Worm (Caenorhabditis elegans) whole organism, L1 larva: ENCODE data around the gene folt-2.

Source experiments
- C04F5.9 ChIP-seq: sonication (generic microtip); optimal IDR thresholded peaks from 2 replicates; lab custom pipeline; 2016; ENCODE audit warnings: missing genetic modification characterization, missing compliant biosample characterization
- aly-2 ChIP-seq: fragments of 150-350 bp; optimal IDR thresholded peaks from 2 replicates; lab custom pipeline; 2014; ENCODE audit warnings: missing biosample characterization, missing genetic modification characterization
- ceh-8 ChIP-seq: fragments of 200-800 bp; sonication (Bioruptor generic); optimal IDR thresholded peaks from 2 replicates; lab custom pipeline; 2018; ENCODE audit warnings: mild to moderate bottlenecking, missing genetic modification characterization, moderate library complexity, missing compliant biosample characterization
- ceh-88 ChIP-seq: fragments of 200-800 bp; sonication (Bioruptor generic); IDR thresholded peaks from 2 replicates; pipeline ENCODE4 v1.3.6; 2022; ENCODE audit warnings: missing genetic modification characterization, missing compliant biosample characterization
- ceh-90 ChIP-seq: sonication (generic microtip); optimal IDR thresholded peaks from 2 replicates; lab custom pipeline; 2016; ENCODE audit warnings: missing genetic modification characterization, missing compliant biosample characterization
- ces-1 ChIP-seq: fragments of 150-350 bp; optimal IDR thresholded peaks from 2 replicates; lab custom pipeline; 2014; ENCODE audit warnings: missing biosample characterization, missing genetic modification reagents, missing genetic modification characterization
- efl-3 ChIP-seq: fragments of 200-800 bp; sonication (Bioruptor generic); optimal IDR thresholded peaks from 2 replicates; lab custom pipeline; 2018; ENCODE audit warnings: mild to moderate bottlenecking, missing genetic modification characterization, missing compliant biosample characterization
- elt-3 ChIP-seq, 6 experiments: fragments of 150-350 bp in 1 of 6; sonication (generic microtip); optimal IDR thresholded peaks; 2 replicates each; lab custom pipeline; 2017 to 2018; ENCODE audit warnings: missing biosample characterization in 6 of 6, missing genetic modification characterization in 6 of 6, inconsistent platforms in 1 of 6
- fkh-10 ChIP-seq: sonication (generic microtip); optimal IDR thresholded peaks from 2 replicates; lab custom pipeline; 2017; ENCODE audit warnings: missing biosample characterization, missing genetic modification reagents, missing genetic modification characterization
- fkh-8 ChIP-seq: sonication (generic microtip); optimal IDR thresholded peaks from 2 replicates; lab custom pipeline; 2016; ENCODE audit warnings: mild to moderate bottlenecking, missing genetic modification characterization, missing compliant biosample characterization
- fos-1 ChIP-seq: fragments of 150-350 bp; optimal IDR thresholded peaks from 2 replicates; lab custom pipeline; 2014; ENCODE audit warnings: missing biosample characterization, missing genetic modification characterization
- grh-1 ChIP-seq: fragments of 200-800 bp; sonication (Bioruptor generic); IDR thresholded peaks from 2 replicates; pipeline ENCODE4 v1.3.6; 2022; ENCODE audit warnings: missing genetic modification reagents, missing genetic modification characterization, missing compliant biosample characterization
- hlh-17 ChIP-seq: fragments of 200-800 bp; sonication (Bioruptor generic); optimal IDR thresholded peaks from 2 replicates; lab custom pipeline; 2018; ENCODE audit warnings: missing genetic modification characterization, mild to moderate bottlenecking, missing compliant biosample characterization, moderate library complexity, borderline replicate concordance
- hlh-4 ChIP-seq: sonication (generic microtip); optimal IDR thresholded peaks from 2 replicates; lab custom pipeline; 2016; ENCODE audit warnings: mild to moderate bottlenecking, missing genetic modification characterization, missing compliant biosample characterization
- irx-1 ChIP-seq: sonication (generic microtip); optimal IDR thresholded peaks from 2 replicates; lab custom pipeline; 2016; ENCODE audit warnings: missing genetic modification characterization, missing compliant biosample characterization
- lin-13 ChIP-seq: fragments of 150-350 bp; optimal IDR thresholded peaks from 2 replicates; lab custom pipeline; 2014; ENCODE audit warnings: missing biosample characterization, missing genetic modification reagents, missing genetic modification characterization
- lin-35 ChIP-seq, 2 experiments: fragments of 150-350 bp; optimal IDR thresholded peaks; 2 replicates each; lab custom pipeline; 2014; ENCODE audit warnings: missing biosample characterization in 2 of 2, missing genetic modification characterization in 2 of 2, missing genetic modification reagents in 2 of 2
- lin-39 ChIP-seq: fragments of 150-350 bp; optimal IDR thresholded peaks from 2 replicates; lab custom pipeline; 2014; ENCODE audit warnings: missing biosample characterization, missing genetic modification reagents, missing genetic modification characterization
- lir-3 ChIP-seq: sonication (generic microtip); optimal IDR thresholded peaks from 2 replicates; lab custom pipeline; 2016; ENCODE audit warnings: mild to moderate bottlenecking, missing genetic modification characterization, moderate library complexity, missing compliant biosample characterization; ENCODE audit not compliant: poor library complexity
- lsy-2 ChIP-seq, 2 experiments: fragments of 150-350 bp; optimal IDR thresholded peaks; 2 replicates each; lab custom pipeline; 2014; ENCODE audit warnings: missing biosample characterization in 2 of 2, missing genetic modification characterization in 2 of 2
- mep-1 ChIP-seq: fragments of 150-350 bp; optimal IDR thresholded peaks from 2 replicates; lab custom pipeline; 2014; ENCODE audit warnings: missing biosample characterization, missing genetic modification characterization
- nhr-11 ChIP-seq: fragments of 150-350 bp; optimal IDR thresholded peaks from 2 replicates; lab custom pipeline; 2014; ENCODE audit warnings: missing biosample characterization, missing genetic modification characterization
- nhr-20 ChIP-seq: sonication (generic microtip); optimal IDR thresholded peaks from 2 replicates; lab custom pipeline; 2016; ENCODE audit warnings: mild to moderate bottlenecking, missing genetic modification characterization, missing compliant biosample characterization
- nhr-28 ChIP-seq: fragments of 150-350 bp; optimal IDR thresholded peaks from 2 replicates; lab custom pipeline; 2014; ENCODE audit warnings: missing biosample characterization, missing genetic modification characterization
- nhr-76 ChIP-seq: sonication (generic microtip); optimal IDR thresholded peaks from 2 replicates; lab custom pipeline; 2017; ENCODE audit warnings: missing biosample characterization, missing genetic modification characterization
- nhr-85 ChIP-seq: sonication (generic microtip); peaks from one replicate; lab custom pipeline; 2016; ENCODE audit warnings: missing genetic modification characterization, inconsistent platforms, missing compliant biosample characterization
- nhr-90 ChIP-seq: sonication (generic microtip); optimal IDR thresholded peaks from 2 replicates; lab custom pipeline; 2016; ENCODE audit warnings: mild to moderate bottlenecking, missing genetic modification characterization, missing compliant biosample characterization; ENCODE audit not compliant: poor library complexity
- rnt-1 ChIP-seq: sonication (generic microtip); optimal IDR thresholded peaks from 2 replicates; lab custom pipeline; 2016; ENCODE audit warnings: mild to moderate bottlenecking, missing genetic modification characterization, moderate library complexity, missing compliant biosample characterization
- skn-1 ChIP-seq: fragments of 150-350 bp; optimal IDR thresholded peaks from 2 replicates; lab custom pipeline; 2014; ENCODE audit warnings: missing biosample characterization, missing genetic modification characterization
- snpc-4 ChIP-seq: fragments of 150-350 bp; optimal IDR thresholded peaks from 2 replicates; lab custom pipeline; 2014; ENCODE audit warnings: missing biosample characterization, missing genetic modification characterization
- sptf-1 ChIP-seq: fragments of 150-350 bp; optimal IDR thresholded peaks from 2 replicates; lab custom pipeline; 2014; ENCODE audit warnings: missing biosample characterization, missing genetic modification characterization
- tbx-2 ChIP-seq: sonication (generic microtip); optimal IDR thresholded peaks from 2 replicates; lab custom pipeline; 2016; ENCODE audit warnings: missing genetic modification characterization, missing compliant biosample characterization
- tlp-1 ChIP-seq: fragments of 150-350 bp; optimal IDR thresholded peaks from 2 replicates; lab custom pipeline; 2014; ENCODE audit warnings: missing biosample characterization, missing genetic modification characterization
- unc-62 ChIP-seq: fragments of 150-350 bp; optimal IDR thresholded peaks from 2 replicates; lab custom pipeline; 2014; ENCODE audit warnings: missing biosample characterization, missing genetic modification reagents, missing genetic modification characterization
- unc-86 ChIP-seq: sonication (generic microtip); optimal IDR thresholded peaks from 2 replicates; lab custom pipeline; 2016; ENCODE audit warnings: missing genetic modification characterization, missing compliant biosample characterization
- vab-15 ChIP-seq: sonication (generic microtip); optimal IDR thresholded peaks from 2 replicates; lab custom pipeline; 2017; ENCODE audit warnings: missing genotype, mild to moderate bottlenecking, missing genetic modification characterization, missing compliant biosample characterization
- xbp-1 ChIP-seq: sonication (generic microtip); optimal IDR thresholded peaks from 2 replicates; lab custom pipeline; 2016; ENCODE audit warnings: missing genetic modification characterization, missing compliant biosample characterization

The folt-2 gene

DNA sequence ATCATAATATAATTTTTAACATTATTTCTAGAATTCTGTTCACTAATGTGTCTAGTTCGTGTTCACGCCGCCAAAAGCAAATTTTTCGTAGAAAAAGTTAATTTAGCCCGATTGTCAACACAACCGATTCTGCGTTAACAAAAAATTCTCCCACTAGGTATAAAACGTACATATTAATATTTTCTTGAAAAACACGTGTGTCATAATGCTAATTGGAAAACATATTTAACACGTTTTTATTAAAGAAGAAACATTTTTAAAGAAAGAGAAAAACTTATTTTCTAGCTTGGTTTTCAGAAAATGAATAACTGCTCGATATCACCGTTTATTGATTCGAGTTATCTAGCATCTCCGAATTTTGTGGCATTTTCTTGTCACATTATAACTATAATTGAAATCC is 5.3 kb downstream of the folt-2 start, which contains the start of gene srh-243:
Gene srh-243 (plus strand): TSS at position 301 of the 400 bp plus-strand sequence.
- TF ChIP-seq hlh-4 (no peak), rnt-1 (tag; lab: Kevin White, UChicago) (no peak), nhr-20 (no peak), ceh-8 (no peak), elt-3 (tag; optimal IDR thresholded peaks at IDR 0.05; lab: Kevin White, UChicago) (no peak), sptf-1 (tag; lab: Kevin White, UChicago) (no peak), lin-39 (tag; lab: Kevin White, UChicago) (no peak), unc-62 (GFP tag; lab: Kevin White, UChicago) (no peak), tbx-2 (tag; lab: Kevin White, UChicago) (no peak), fkh-8 (tag; lab: Kevin White, UChicago) (no peak), mep-1 (tag; lab: Kevin White, UChicago) (no peak), ces-1 (GFP tag; lab: Kevin White, UChicago) (no peak), lin-35 (GFP tag; optimal IDR thresholded peaks at IDR 0.05; lab: Kevin White, UChicago) (no peak), fos-1 (no peak), nhr-11 (tag; lab: Kevin White, UChicago) (no peak), nhr-85 (no peak)
- TF ChIP-seq, all 84 proteins: peak for 0

DNA sequence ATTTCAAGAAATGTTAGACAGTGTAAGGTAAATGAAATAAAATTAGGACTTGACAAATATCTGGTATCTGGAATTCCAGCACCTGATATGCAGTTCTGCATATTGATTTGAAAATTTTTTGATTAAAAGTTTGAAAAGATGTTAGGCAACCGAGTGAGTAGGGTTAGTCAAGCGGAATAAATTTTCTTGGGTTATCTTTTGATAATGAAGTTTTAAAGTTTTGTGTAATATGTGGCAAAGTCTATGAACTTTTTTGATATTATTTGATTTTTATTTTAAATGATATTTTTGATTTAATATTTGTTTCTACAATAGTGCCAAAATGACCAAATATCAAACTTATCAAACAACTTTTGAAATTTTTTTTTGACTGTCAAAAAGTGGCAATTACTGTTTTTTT is 5.9 kb downstream of the folt-2 start, which contains the start of gene srh-241:
Gene srh-241 (minus strand): TSS at position 101 of the 400 bp plus-strand sequence.
- TF ChIP-seq nhr-90 (no peak), nhr-28 (tag; lab: Kevin White, UChicago) (no peak), efl-3 (GFP tag; lab: Kevin White, UChicago) (no peak), lin-13 (GFP tag; lab: Kevin White, UChicago) (no peak)
- TF ChIP-seq, all 84 proteins: peak for 0

DNA sequence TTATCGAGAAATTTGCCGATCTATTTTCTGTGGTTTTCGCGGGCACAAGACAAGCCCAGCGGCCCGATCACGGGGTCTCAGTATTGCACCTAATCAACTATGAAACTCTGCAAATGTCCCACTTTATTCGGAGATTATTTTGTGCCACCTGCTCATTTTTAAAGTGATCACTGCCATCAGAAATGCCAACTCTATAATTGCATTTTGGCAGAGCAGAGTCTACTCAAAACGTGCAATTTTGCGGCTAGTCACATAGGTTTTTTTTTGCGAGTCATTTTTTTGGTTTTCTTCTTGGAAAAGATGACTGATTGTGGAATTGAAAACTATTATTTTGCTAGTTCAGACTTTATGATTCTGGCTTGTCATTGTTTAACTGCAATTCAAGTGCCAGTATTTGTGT is 10.5 kb downstream of the folt-2 start, which contains the start of gene srh-240:
Gene srh-240 (plus strand): TSS at position 301 of the 400 bp plus-strand sequence.
- TF ChIP-seq tlp-1: no peak
- peak; percentile 58 for TF ChIP-seq fkh-8 (tag; lab: Kevin White, UChicago)

DNA sequence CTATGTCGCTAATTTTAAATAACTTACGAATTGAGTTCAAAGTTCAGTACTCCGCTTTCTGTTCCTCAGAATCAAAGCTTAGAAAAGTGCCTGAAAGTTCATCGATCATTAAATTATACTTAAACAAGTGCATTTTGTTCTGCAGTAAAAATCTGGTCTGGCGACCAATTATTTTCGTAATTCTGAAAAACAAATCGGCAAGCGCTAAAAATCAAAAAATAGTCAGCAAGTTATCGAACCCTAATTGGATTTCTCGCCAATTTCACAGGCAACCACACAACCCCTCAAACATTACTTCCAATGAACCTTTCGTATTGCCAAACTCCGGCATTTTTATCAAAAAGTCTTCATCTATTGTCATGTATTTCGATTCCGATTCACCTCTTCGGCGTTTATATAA is 12.4 kb downstream of the folt-2 start, which contains the start of gene srh-272:
Gene srh-272 (plus strand): TSS at position 301 of the 400 bp plus-strand sequence.
- TF ChIP-seq hlh-17 (GFP tag; lab: Kevin White, UChicago): no peak
- TF ChIP-seq xbp-1 (tag; lab: Kevin White, UChicago): no peak
- TF ChIP-seq lsy-2 (tag; optimal IDR thresholded peaks at IDR 0.05; lab: Kevin White, UChicago): no peak
- no peak for TF ChIP-seq snpc-4 (tag; lab: Kevin White, UChicago)
- no peak for TF ChIP-seq ceh-88 (GFP tag; lab: Robert Waterston, UW)
- TF ChIP-seq ceh-90: no peak
- TF ChIP-seq, all 84 proteins: peak for 0

DNA sequence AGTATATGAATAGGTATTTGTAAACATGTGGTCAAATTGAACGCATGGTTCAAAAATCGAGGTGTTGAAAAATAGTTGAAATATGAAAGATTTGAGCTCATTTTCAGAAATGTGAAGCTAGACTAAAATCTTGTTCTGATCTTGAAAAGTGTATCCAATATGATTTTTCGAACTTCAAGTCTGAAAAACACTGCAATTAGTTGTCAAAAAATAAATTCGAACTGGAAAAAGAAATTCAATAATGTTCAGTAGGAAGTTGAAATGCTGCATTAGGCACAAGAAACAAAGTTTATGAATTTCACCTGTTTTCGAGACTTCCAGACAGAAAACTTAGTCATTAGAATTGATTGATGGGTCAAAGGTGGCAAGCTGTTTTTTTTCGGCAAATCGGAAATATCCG is 13.9 kb downstream of the folt-2 start, which contains the start of gene srh-270:
Gene srh-270 (minus strand): TSS at position 101 of the 400 bp plus-strand sequence.
- TF ChIP-seq fkh-10 (GFP tag; lab: Kevin White, UChicago) (no peak), lin-13 (GFP tag; lab: Kevin White, UChicago) (no peak), nhr-76 (tag; lab: Kevin White, UChicago) (no peak), grh-1 (no peak), unc-86 (no peak), aly-2 (tag; lab: Kevin White, UChicago) (no peak), skn-1 (tag; lab: Kevin White, UChicago) (no peak), xbp-1 (tag; lab: Kevin White, UChicago) (no peak), nhr-28 (tag; lab: Kevin White, UChicago) (no peak), nhr-11 (tag; lab: Kevin White, UChicago) (no peak), C04F5.9 (tag; lab: Kevin White, UChicago) (no peak), vab-15 (tag; lab: Kevin White, UChicago) (no peak), lir-3 (no peak), nhr-90 (no peak), irx-1 (tag; lab: Kevin White, UChicago) (no peak)
